Worm (Caenorhabditis elegans): ENCODE data around the gene C34C12.1.

The C34C12.1 gene

DNA sequence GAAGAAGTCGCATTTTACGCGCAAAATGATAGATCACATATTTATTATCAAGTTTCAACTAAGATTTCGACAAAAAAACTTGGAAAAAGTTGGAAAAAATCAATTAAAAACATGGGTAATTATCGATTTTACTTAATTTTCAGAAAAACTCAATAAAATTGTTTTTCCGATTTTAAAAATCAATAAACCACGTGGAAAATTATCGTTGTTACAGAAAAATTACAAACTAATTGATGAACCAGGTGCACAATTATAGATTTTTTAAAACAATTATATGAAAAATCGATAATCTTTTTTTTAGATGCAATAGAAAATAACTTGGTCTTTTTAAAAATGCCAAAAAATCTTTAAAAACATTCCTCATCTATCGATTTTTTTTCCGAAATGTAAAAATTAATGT is 23.5 kb upstream of the C34C12.1 start:
- no peak for TF ChIP-seq ttx-3 (tag; optimal IDR thresholded peaks at IDR 0.05)
- TF ChIP-seq pat-9 (tag; optimal IDR thresholded peaks at IDR 0.05), result no peak
- no peak for TF ChIP-seq K02D7.2 (tag; optimal IDR thresholded peaks at IDR 0.05)
- no peak for TF ChIP-seq ceh-31 (tag; optimal IDR thresholded peaks at IDR 0.05)
- no peak for TF ChIP-seq pha-2 (tag; optimal IDR thresholded peaks at IDR 0.05)
- no peak for TF ChIP-seq gmeb-2 (tag; optimal IDR thresholded peaks at IDR 0.05)
- TF ChIP-seq T23F11.4 (GFP tag; optimal IDR thresholded peaks at IDR 0.05), result no peak
- no peak for TF ChIP-seq sdc-2 (tag; optimal IDR thresholded peaks at IDR 0.05)
- no peak for TF ChIP-seq fkh-10 (GFP tag; optimal IDR thresholded peaks at IDR 0.05)
- no peak for TF ChIP-seq che-1 (tag; optimal IDR thresholded peaks at IDR 0.05)
- TF ChIP-seq dve-1 (tag; optimal IDR thresholded peaks at IDR 0.05), result no peak
- TF ChIP-seq nfya-1 (tag; optimal IDR thresholded peaks at IDR 0.05), result no peak
- no peak for TF ChIP-seq sox-4 (tag; optimal IDR thresholded peaks at IDR 0.05)
- no peak for TF ChIP-seq ceh-45 (GFP tag; IDR thresholded peaks at IDR 0.05)
- TF ChIP-seq hlh-6 (tag; optimal IDR thresholded peaks at IDR 0.05), result no peak
- TF ChIP-seq C08G9.2 (tag; optimal IDR thresholded peaks at IDR 0.05), result no peak
- no peak for TF ChIP-seq ref-2 (tag; optimal IDR thresholded peaks at IDR 0.05)
- TF ChIP-seq C38D4.7 (GFP tag; optimal IDR thresholded peaks at IDR 0.05), result no peak
- TF ChIP-seq ztf-16 (tag; optimal IDR thresholded peaks at IDR 0.05), result no peak

DNA sequence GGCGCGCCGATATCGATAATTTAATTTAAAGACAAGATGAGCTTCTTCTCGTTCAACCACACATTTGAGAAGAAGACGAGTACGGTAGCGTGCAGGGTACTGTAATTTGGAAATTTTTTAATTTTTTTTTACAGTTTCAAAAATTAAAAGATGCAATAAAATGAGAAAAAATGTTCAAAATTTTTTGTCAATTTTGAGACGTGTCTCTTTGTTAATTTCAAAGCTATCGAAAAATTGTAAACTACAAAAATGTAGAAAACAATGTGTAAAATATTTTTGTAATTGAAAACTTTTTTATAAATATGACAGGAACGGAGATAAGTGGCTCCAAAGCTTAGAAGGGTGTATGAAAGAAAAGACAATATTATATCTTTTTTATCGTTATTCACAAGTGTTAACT is 22.8 kb upstream of the C34C12.1 start, which contains the start of gene K01A11.1:
Gene K01A11.1, minus strand, starts transcription at position 101 of the 400 bp plus-strand sequence.
- TF ChIP-seq ceh-2 (tag; optimal IDR thresholded peaks at IDR 0.05) (no peak), ceh-24 (tag; optimal IDR thresholded peaks at IDR 0.05) (no peak), ceh-34 (tag; optimal IDR thresholded peaks at IDR 0.05) (no peak), ama-1 (optimal IDR thresholded peaks at IDR 0.05) (no peak), syd-9 (tag; optimal IDR thresholded peaks at IDR 0.05) (no peak), zip-5 (tag; optimal IDR thresholded peaks at IDR 0.05) (no peak), odd-2 (tag; optimal IDR thresholded peaks at IDR 0.05) (no peak)

DNA sequence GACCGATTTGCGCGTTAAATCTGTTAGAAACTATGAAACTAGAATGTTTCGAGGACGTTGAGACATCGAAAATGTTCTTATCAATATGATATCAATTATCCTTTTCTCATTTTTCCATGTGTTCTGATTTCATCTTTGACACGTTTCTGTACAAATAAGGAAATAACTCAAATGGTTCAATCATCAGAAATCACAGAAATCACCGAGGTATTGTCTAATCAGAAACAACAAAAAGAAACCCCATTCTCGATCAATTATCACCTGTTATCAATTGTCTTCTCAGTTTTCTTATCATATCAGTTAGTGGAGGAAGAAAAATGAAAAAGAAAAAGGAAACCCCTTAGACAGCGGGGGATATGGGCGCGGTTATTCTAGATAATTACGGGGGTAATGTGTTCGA is 19.0 kb upstream of the C34C12.1 start:
- peak; percentile 90 for TF ChIP-seq elt-2 (tag; optimal IDR thresholded peaks at IDR 0.05)
- TF ChIP-seq Y22D7AL.16 (tag; optimal IDR thresholded peaks at IDR 0.05), result no peak

DNA sequence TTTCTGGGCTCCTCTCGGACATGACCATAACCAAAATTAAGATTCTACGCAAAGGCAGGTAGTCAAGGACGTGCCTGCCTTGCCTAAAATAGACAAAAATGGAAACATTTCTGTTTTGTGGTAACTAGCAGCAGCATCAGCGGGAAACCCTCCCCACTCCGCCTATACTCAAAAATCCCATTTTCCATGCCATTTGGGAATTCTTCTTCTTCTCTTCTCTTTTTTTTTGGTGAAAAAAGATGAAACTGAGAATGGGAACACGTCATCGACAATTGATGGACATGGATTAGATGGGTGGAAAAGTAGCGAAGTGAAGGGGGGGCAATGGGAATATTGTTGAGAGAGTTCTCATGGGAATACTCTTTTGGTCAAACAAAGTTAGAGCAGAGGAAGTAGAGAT is 17.0 kb upstream of the C34C12.1 start:
- TF ChIP-seq unc-55 (GFP tag; optimal IDR thresholded peaks at IDR 0.05) (peak; percentile 43), unc-3 (GFP tag; conservative IDR thresholded peaks at IDR 0.05) (no peak), unc-3 (tag; optimal IDR thresholded peaks at IDR 0.05) (peak; percentile 17), fkh-10 (GFP tag; optimal IDR thresholded peaks at IDR 0.05) (no peak)

DNA sequence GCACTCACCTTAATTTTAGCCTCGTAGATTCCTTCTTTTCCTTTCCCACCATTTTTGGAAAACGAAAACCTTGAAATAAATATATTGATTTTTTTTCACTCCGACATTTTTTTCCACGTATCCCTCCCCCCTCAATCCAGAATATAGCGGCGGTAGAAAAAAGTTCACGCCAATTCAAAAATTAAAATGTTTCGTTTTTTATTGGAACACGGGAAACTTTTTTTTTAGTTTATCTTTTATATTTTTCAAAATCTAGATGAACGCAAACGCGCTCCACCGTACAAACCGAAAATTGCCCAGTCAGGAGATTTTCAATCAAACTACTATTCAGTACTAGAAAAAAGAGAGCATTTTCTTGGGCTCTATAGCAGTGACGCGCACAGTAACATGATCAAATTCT is 10.0 kb upstream of the C34C12.1 start, which contains the start of gene spe-41:
Gene spe-41, minus strand, starts transcription at position 72 of the 400 bp plus-strand sequence.
- TF ChIP-seq ceh-48 (tag; optimal IDR thresholded peaks at IDR 0.05), result no peak
- TF ChIP-seq ceh-24 (tag; optimal IDR thresholded peaks at IDR 0.05), result no peak
- no peak for TF ChIP-seq C38D4.7 (GFP tag; optimal IDR thresholded peaks at IDR 0.05)
- no peak for TF ChIP-seq pros-1 (tag; optimal IDR thresholded peaks at IDR 0.05)
- TF ChIP-seq ceh-14 (tag; optimal IDR thresholded peaks at IDR 0.05), result no peak
- no peak for TF ChIP-seq pha-4 (tag; optimal IDR thresholded peaks at IDR 0.05)
- no peak for TF ChIP-seq hlh-6 (tag; optimal IDR thresholded peaks at IDR 0.05)
- no peak for TF ChIP-seq gmeb-2 (tag; optimal IDR thresholded peaks at IDR 0.05)
- no peak for TF ChIP-seq K09A11.1 (tag; optimal IDR thresholded peaks at IDR 0.05; ENCODE audit: insufficient read depth)
- no peak for TF ChIP-seq pqm-1 (tag; optimal IDR thresholded peaks at IDR 0.05)
- TF ChIP-seq odd-2 (tag; optimal IDR thresholded peaks at IDR 0.05), result no peak
- TF ChIP-seq hlh-8 (tag; optimal IDR thresholded peaks at IDR 0.05), result no peak
- TF ChIP-seq sox-4 (tag; optimal IDR thresholded peaks at IDR 0.05), result no peak
- TF ChIP-seq pha-2 (tag; optimal IDR thresholded peaks at IDR 0.05), result no peak
- no peak for TF ChIP-seq ceh-18 (tag; optimal IDR thresholded peaks at IDR 0.05)
- no peak for TF ChIP-seq unc-55 (GFP tag; optimal IDR thresholded peaks at IDR 0.05)
- no peak for TF ChIP-seq npax-4 (tag; optimal IDR thresholded peaks at IDR 0.05)
- TF ChIP-seq T23F11.4 (GFP tag; optimal IDR thresholded peaks at IDR 0.05), result no peak
- TF ChIP-seq ceh-30 (tag; optimal IDR thresholded peaks at IDR 0.05), result no peak
- TF ChIP-seq ceh-19 (GFP tag; optimal IDR thresholded peaks at IDR 0.05), result no peak

All from whole organism, late embryonic.